Worm (Caenorhabditis elegans): ENCODE data around the gene nkb-2.
A peak's percentile ranks its signal among the peaks of the same experiment; 100 is the strongest.

Gene nkb-2

DNA sequence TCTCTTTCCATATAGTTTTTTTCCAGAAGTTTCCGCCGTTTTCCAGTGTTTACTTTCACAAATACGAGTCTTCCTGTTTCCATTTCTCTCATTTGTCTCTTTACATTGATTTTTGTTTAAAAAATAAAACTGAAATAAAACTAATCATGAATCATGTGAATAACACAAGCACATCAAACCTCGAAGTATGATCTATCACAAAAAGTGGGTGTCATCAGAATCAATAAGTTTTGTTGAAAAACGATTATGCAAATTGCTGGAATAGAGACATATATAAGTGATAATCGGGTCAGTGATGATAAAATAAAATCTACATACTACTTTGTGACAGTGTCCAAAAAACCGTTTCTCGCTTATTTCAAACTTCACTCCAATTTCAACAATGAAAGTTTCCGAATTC is 30.1 kb downstream of the nkb-2 start, which contains the start of gene R09H10.7:
Gene R09H10.7 (plus strand): TSS at position 301 of the 400 bp plus-strand sequence.
- TF ChIP-seq nhr-237 (tag; optimal IDR thresholded peaks at IDR 0.05): no peak
- no peak for TF ChIP-seq ztf-11 (tag; optimal IDR thresholded peaks at IDR 0.05)
- no peak for TF ChIP-seq aly-2 (tag; optimal IDR thresholded peaks at IDR 0.05)
- no peak for TF ChIP-seq ceh-82 (tag; optimal IDR thresholded peaks at IDR 0.05)
- TF ChIP-seq ZK546.5 (tag; optimal IDR thresholded peaks at IDR 0.05): no peak
- TF ChIP-seq tbx-2 (tag; optimal IDR thresholded peaks at IDR 0.05): no peak
- no peak for TF ChIP-seq pha-4 (tag; optimal IDR thresholded peaks at IDR 0.05)
- no peak for TF ChIP-seq daf-12 (tag; optimal IDR thresholded peaks at IDR 0.05)
- TF ChIP-seq lin-39 (tag; optimal IDR thresholded peaks at IDR 0.05): no peak
- no peak for TF ChIP-seq ztf-4 (tag; optimal IDR thresholded peaks at IDR 0.05)
- TF ChIP-seq nfya-1 (tag; optimal IDR thresholded peaks at IDR 0.05; ENCODE audit: insufficient read depth): no peak
- TF ChIP-seq snpc-4 (tag; optimal IDR thresholded peaks at IDR 0.05): no peak
- no peak for TF ChIP-seq fkh-2 (tag; optimal IDR thresholded peaks at IDR 0.05)
- no peak for TF ChIP-seq mml-1 (tag; optimal IDR thresholded peaks at IDR 0.05)

DNA sequence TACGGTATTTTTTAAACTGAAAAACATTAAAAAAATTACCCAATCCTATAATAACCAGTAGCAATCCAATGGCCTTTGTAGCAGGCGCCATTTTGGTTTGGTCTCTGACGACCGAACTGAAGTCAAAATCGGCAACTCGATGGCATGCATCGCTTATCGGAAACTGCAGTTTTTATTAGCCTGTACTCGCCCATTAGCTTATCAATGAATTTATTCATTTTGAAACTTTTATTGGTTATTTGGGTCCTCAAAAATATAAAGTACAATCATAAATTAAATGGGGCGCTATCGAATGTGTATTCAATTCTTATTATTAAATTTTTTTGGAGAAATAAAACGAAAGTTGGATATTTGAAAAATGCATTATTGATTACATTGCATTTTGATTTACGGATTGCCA is 38.0 kb downstream of the nkb-2 start, which contains the start of gene R09H10.5:
Gene R09H10.5 (minus strand): TSS at position 106 of the 400 bp plus-strand sequence.
- TF ChIP-seq pqm-1 (tag; optimal IDR thresholded peaks at IDR 0.05) (peak; percentile 78), ztf-11 (tag; optimal IDR thresholded peaks at IDR 0.05) (no peak), elt-2 (tag; optimal IDR thresholded peaks at IDR 0.05) (peak; percentile 80)

ce11 chrIV:10630953-10631554 is 40.3 kb downstream of the nkb-2 start, which contains the start of gene F56C4.4:
Gene F56C4.4, minus strand, starts transcription at chrIV:10631267.
- TF ChIP-seq pqm-1 (tag; optimal IDR thresholded peaks at IDR 0.05): peak; percentile 10
- TF ChIP-seq aly-2 (tag; optimal IDR thresholded peaks at IDR 0.05): no peak
- TF ChIP-seq elt-2 (tag; optimal IDR thresholded peaks at IDR 0.05): peak; percentile 84

- no peak for TF ChIP-seq nhr-67 (tag; optimal IDR thresholded peaks at IDR 0.05)
- no peak for TF ChIP-seq daf-12 (tag; optimal IDR thresholded peaks at IDR 0.05)
- no peak for TF ChIP-seq nhr-28 (tag; optimal IDR thresholded peaks at IDR 0.05)
- TF ChIP-seq nhr-12 (tag; optimal IDR thresholded peaks at IDR 0.05): no peak
- no peak for TF ChIP-seq lsy-12 (tag; optimal IDR thresholded peaks at IDR 0.05)
- no peak for TF ChIP-seq mml-1 (tag; optimal IDR thresholded peaks at IDR 0.05)
- no peak for TF ChIP-seq ceh-16 (tag; optimal IDR thresholded peaks at IDR 0.05)
- no peak for TF ChIP-seq ZK546.5 (tag; optimal IDR thresholded peaks at IDR 0.05)
- no peak for TF ChIP-seq aly-2 (tag; optimal IDR thresholded peaks at IDR 0.05)
- no peak for TF ChIP-seq nhr-25 (tag; optimal IDR thresholded peaks at IDR 0.05)
- no peak for TF ChIP-seq eor-1 (tag; optimal IDR thresholded peaks at IDR 0.05)
- no peak for TF ChIP-seq ztf-11 (tag; optimal IDR thresholded peaks at IDR 0.05)
- no peak for TF ChIP-seq ama-1 (optimal IDR thresholded peaks at IDR 0.05)
- no peak for TF ChIP-seq snpc-4 (tag; optimal IDR thresholded peaks at IDR 0.05)
- no peak for TF ChIP-seq mdl-1 (tag; optimal IDR thresholded peaks at IDR 0.05)
These were observed 45.9 kb downstream of the nkb-2 start, which contains the start of gene F56C4.1 for ce11 chrIV:10636649-10637048. Gene F56C4.1, plus strand, starts transcription at chrIV:10636949.

ce11 chrIV:10638977-10639376 is 48.3 kb downstream of the nkb-2 start, which contains the start of gene F56C4.2:
Gene F56C4.2, plus strand, starts transcription at chrIV:10639277.
- TF ChIP-seq nhr-237 (tag; optimal IDR thresholded peaks at IDR 0.05) (no peak), elt-1 (tag; optimal IDR thresholded peaks at IDR 0.05) (no peak), nhr-28 (tag; optimal IDR thresholded peaks at IDR 0.05) (no peak), ceh-82 (tag; optimal IDR thresholded peaks at IDR 0.05) (no peak), fos-1 (tag; optimal IDR thresholded peaks at IDR 0.05) (no peak), egl-27 (tag; optimal IDR thresholded peaks at IDR 0.05) (no peak), snpc-4 (tag; optimal IDR thresholded peaks at IDR 0.05) (no peak), elt-2 (tag; optimal IDR thresholded peaks at IDR 0.05) (no peak), unc-62 (GFP tag; optimal IDR thresholded peaks at IDR 0.05) (no peak), mdl-1 (tag; optimal IDR thresholded peaks at IDR 0.05) (no peak), ztf-4 (tag; optimal IDR thresholded peaks at IDR 0.05) (no peak), daf-12 (tag; optimal IDR thresholded peaks at IDR 0.05) (no peak), eor-1 (tag; optimal IDR thresholded peaks at IDR 0.05) (no peak), aly-2 (tag; optimal IDR thresholded peaks at IDR 0.05) (no peak), nhr-11 (tag; optimal IDR thresholded peaks at IDR 0.05) (no peak)
